Fruit fly (Drosophila melanogaster): ENCODE data around the gene Drep4.

dm6 chr2L:13266627-13267026 is 19.6 kb downstream of the Drep4 start:
- TF ChIP-seq pan (optimal IDR thresholded peaks at IDR 0.05) (no peak), usp (GFP tag; optimal IDR thresholded peaks at IDR 0.05) (no peak), Dll (optimal IDR thresholded peaks at IDR 0.05) (no peak)
